Worm (Caenorhabditis elegans) whole organism, early embryonic: ENCODE results near the gene T25B6.3.

ENCODE experiments used
- B0310.2 ChIP-seq: sonication (generic microtip); optimal IDR thresholded peaks from 2 replicates; lab custom pipeline; 2016; ENCODE audit warnings: mild to moderate bottlenecking, missing genetic modification characterization, missing compliant biosample characterization
- F13C5.2 ChIP-seq: sonication (generic microtip); optimal IDR thresholded peaks from 2 replicates; lab custom pipeline; 2017; ENCODE audit warnings: mild to moderate bottlenecking, missing genetic modification characterization, inconsistent platforms, missing compliant biosample characterization
- aly-1 ChIP-seq: sonication (generic microtip); optimal IDR thresholded peaks from 2 replicates; lab custom pipeline; 2016; ENCODE audit warnings: missing genetic modification characterization, missing compliant biosample characterization
- ama-1 ChIP-seq: fragments of 150-350 bp; optimal IDR thresholded peaks from 2 replicates; lab custom pipeline; 2014
- ceh-13 ChIP-seq: fragments of 200-800 bp; sonication (Bioruptor generic); optimal IDR thresholded peaks from 2 replicates; lab custom pipeline; 2018; ENCODE audit warnings: mild to moderate bottlenecking, missing genetic modification characterization, missing compliant biosample characterization
- ceh-36 ChIP-seq: sonication (generic microtip); optimal IDR thresholded peaks from 2 replicates; lab custom pipeline; 2016; ENCODE audit warnings: missing genetic modification characterization, inconsistent platforms, missing compliant biosample characterization
- ets-7 ChIP-seq: sonication (generic microtip); optimal IDR thresholded peaks from 2 replicates; lab custom pipeline; 2016; ENCODE audit warnings: missing genotype, missing genetic modification characterization, missing compliant biosample characterization
- flt-1 ChIP-seq: fragments of 200-800 bp; sonication (Bioruptor generic); IDR thresholded peaks from 2 replicates; pipeline ENCODE4 v1.3.6; 2022; ENCODE audit warnings: missing genetic modification characterization, missing compliant biosample characterization
- hmbx-1 ChIP-seq: sonication (generic microtip); optimal IDR thresholded peaks from 2 replicates; lab custom pipeline; 2016; ENCODE audit warnings: mild to moderate bottlenecking, missing genetic modification characterization, missing compliant biosample characterization
- hmg-4 ChIP-seq: fragments of 200-800 bp; sonication (Bioruptor generic); optimal IDR thresholded peaks from 2 replicates; lab custom pipeline; 2018; ENCODE audit warnings: mild to moderate bottlenecking, missing genetic modification characterization, missing compliant biosample characterization
- hnd-1 ChIP-seq: sonication (generic microtip); optimal IDR thresholded peaks from 2 replicates; lab custom pipeline; 2016; ENCODE audit warnings: missing genetic modification characterization, missing compliant biosample characterization
- pes-1 ChIP-seq: fragments of 200-800 bp; sonication (Bioruptor generic); IDR thresholded peaks from 2 replicates; pipeline ENCODE4 v1.3.6; 2022; ENCODE audit warnings: missing genetic modification reagents, missing genetic modification characterization, missing compliant biosample characterization
- scrt-1 ChIP-seq: fragments of 200-800 bp; sonication (Bioruptor generic); IDR thresholded peaks from 2 replicates; pipeline ENCODE4 v1.3.6; 2022; ENCODE audit warnings: missing genetic modification characterization, missing compliant biosample characterization
- sea-1 ChIP-seq: fragments of 200-800 bp; sonication (Bioruptor generic); conservative IDR thresholded peaks from 2 replicates; pipeline ENCODE4 v1.3.6; 2022; ENCODE audit warnings: missing genetic modification characterization, missing compliant biosample characterization
- tbx-11 ChIP-seq: fragments of 200-800 bp; sonication (Bioruptor generic); IDR thresholded peaks from 2 replicates; pipeline ENCODE4 v1.3.6; 2022; ENCODE audit warnings: missing genetic modification characterization, missing compliant biosample characterization
- tbx-37 ChIP-seq: fragments of 200-800 bp; sonication (Bioruptor generic); conservative IDR thresholded peaks from 2 replicates; pipeline ENCODE4 v1.3.6; 2022; ENCODE audit warnings: missing genetic modification reagents, missing genetic modification characterization, missing compliant biosample characterization
- tra-4 ChIP-seq: sonication (generic microtip); optimal IDR thresholded peaks from 2 replicates; lab custom pipeline; 2017; ENCODE audit warnings: missing genetic modification characterization, missing compliant biosample characterization

Gene T25B6.3

DNA sequence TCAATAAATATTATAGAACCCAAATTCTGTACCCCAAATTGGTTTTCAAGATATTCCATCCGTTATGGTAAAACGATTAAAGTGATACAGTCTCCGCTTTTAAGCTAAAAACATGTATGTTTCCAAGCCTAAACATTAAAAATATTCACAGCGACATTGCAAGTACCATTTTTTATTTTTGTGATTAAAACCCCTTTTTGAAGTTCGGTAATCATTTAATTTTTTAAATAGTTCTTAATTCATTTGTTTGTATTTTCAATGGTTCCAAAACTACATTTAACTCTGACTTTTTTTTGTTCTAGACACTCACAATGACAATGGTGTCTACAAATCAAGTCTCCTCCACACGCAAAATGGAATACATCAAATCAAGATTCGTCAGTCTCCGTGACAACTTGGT lies 12.0 kb upstream of the T25B6.3 start, which contains the start of gene T25B6.4:
TSS of gene T25B6.4 (plus strand) at position 301 of the 400 bp plus-strand sequence.
- no peak for TF ChIP-seq pes-1 (GFP tag; lab: Robert Waterston, UW)
- TF ChIP-seq tbx-37 (GFP tag; lab: Robert Waterston, UW), result no peak
- no peak for TF ChIP-seq aly-1 (tag; lab: Kevin White, UChicago)
- TF ChIP-seq sea-1, result no peak
- TF ChIP-seq scrt-1 (GFP tag; lab: Robert Waterston, UW), result no peak
- no peak for TF ChIP-seq hmbx-1 (tag; lab: Kevin White, UChicago)
- TF ChIP-seq hmg-4 (GFP tag; lab: Kevin White, UChicago), result no peak
- no peak for TF ChIP-seq ceh-13 (GFP tag; lab: Kevin White, UChicago)
- TF ChIP-seq ceh-36 (tag; lab: Kevin White, UChicago), result no peak
- no peak for TF ChIP-seq tbx-11 (GFP tag; lab: Robert Waterston, UW)
- TF ChIP-seq ama-1 (lab: Kevin White, UChicago), result no peak

DNA sequence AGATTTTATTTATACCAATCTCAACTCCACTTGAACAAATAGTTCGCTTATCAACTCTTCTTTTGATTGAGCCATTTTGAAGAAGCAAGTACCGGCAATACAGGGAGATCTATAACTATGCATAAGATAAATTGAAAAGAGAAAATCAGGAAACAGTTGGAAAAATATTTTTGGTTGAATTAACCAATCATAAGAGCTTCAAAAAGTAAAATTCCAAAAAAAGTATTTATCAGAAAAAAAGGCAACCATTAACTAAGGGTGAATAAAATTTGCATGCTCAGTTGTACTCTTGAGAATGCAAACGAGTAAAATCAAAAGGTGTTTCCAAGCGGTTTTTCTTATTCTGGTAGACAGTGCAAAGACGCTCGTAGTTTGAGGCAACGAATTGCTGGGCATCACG lies 5.8 kb upstream of the T25B6.3 start, which contains the start of gene T25B6.5:
TSS of gene T25B6.5 (minus strand) at position 101 of the 400 bp plus-strand sequence.
- no peak for TF ChIP-seq ama-1 (lab: Kevin White, UChicago)
- TF ChIP-seq ets-7, result no peak
- no peak for TF ChIP-seq tra-4 (tag; lab: Kevin White, UChicago)
- no peak for TF ChIP-seq hmg-4 (GFP tag; lab: Kevin White, UChicago)

DNA sequence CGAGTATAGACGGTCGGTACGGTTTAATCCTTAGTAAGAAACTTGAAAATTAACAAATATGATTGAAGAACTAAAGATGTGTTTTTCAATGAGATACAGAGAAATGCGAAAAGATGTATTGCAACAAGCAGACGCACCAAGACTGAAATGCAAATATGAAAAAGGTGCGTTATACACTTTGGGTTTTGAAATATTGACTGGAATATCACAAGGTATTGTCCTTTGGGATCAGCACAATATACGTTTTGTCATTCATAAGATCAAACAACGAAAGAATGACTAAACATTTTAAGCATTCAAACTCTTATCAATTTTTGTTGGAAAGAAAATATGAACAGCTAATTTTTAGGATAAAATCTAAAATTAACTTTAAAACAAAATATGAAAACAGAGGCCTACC lies 4.6 kb upstream of the T25B6.3 start, which contains the start of gene T25B6.6:
TSS of gene T25B6.6 (minus strand) at position 101 of the 400 bp plus-strand sequence.
- TF ChIP-seq sea-1 (no peak), tbx-37 (GFP tag; lab: Robert Waterston, UW) (no peak), ama-1 (lab: Kevin White, UChicago) (no peak), hnd-1 (tag; lab: Kevin White, UChicago) (no peak), tra-4 (tag; lab: Kevin White, UChicago) (no peak), ceh-36 (tag; lab: Kevin White, UChicago) (no peak), ceh-13 (GFP tag; lab: Kevin White, UChicago) (no peak), pes-1 (GFP tag; lab: Robert Waterston, UW) (no peak), scrt-1 (GFP tag; lab: Robert Waterston, UW) (no peak), flt-1 (no peak), hmbx-1 (tag; lab: Kevin White, UChicago) (no peak), ets-7 (no peak)

DNA sequence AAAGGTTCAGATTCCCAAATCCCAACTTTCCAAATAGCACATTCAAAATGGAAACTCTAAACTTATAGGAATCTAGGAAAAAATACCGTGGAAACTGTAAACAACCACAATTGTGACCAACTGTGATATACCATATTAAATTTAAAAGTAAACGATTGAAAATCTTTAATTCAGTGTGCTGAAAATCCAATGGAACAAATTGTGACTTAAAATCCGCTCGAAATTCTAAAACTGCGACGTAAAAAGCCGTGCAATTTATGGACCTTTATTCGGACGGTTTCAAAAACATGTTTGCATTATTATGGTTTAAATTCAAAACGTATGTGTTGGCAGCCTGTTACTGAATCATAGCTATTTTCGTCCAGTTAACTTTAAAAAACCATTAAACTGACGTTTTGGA lies 3.6 kb upstream of the T25B6.3 start:
- TF ChIP-seq pes-1 (GFP tag; lab: Robert Waterston, UW) (no peak), hmg-4 (GFP tag; lab: Kevin White, UChicago) (no peak), ets-7 (no peak), tbx-37 (GFP tag; lab: Robert Waterston, UW) (no peak), ama-1 (lab: Kevin White, UChicago) (no peak), tbx-11 (GFP tag; lab: Robert Waterston, UW) (no peak), ceh-13 (GFP tag; lab: Kevin White, UChicago) (no peak), B0310.2 (tag; lab: Kevin White, UChicago) (no peak), flt-1 (no peak), sea-1 (no peak), F13C5.2 (tag; lab: Kevin White, UChicago) (no peak), hmbx-1 (tag; lab: Kevin White, UChicago) (no peak), ceh-36 (tag; lab: Kevin White, UChicago) (no peak), hnd-1 (tag; lab: Kevin White, UChicago) (no peak), scrt-1 (GFP tag; lab: Robert Waterston, UW) (no peak), tra-4 (tag; lab: Kevin White, UChicago) (no peak), aly-1 (tag; lab: Kevin White, UChicago) (no peak)

DNA sequence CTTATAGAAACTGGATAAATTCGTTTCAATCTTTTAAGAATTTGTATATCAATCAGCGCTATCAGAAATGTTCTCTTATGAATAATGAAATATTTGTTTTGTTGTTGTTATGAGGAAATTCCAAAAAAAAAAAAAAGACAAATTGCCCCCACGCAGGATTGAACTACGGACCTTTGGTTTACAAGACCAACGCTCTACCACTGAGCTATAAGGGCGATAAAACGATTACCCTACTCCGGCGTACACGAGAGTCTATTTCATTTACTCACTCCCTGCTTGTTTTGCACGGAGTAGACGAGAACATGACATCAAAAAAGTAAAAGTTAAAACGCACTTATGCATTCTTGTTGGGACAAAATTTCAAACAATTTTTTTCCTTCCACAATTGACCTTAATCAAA lies 3.1 kb upstream of the T25B6.3 start:
- peak; percentile 51; the same call in 1 of the 2 replicates for TF ChIP-seq tbx-37 (GFP tag; lab: Robert Waterston, UW)
- peak; percentile 41 for TF ChIP-seq hnd-1 (tag; lab: Kevin White, UChicago)
- 0 out of 2 replicates have a peak, but pooled peaks have one; percentile 49 for TF ChIP-seq tbx-11 (GFP tag; lab: Robert Waterston, UW)
- no peak for TF ChIP-seq ama-1 (lab: Kevin White, UChicago)
- peak; percentile 18 for TF ChIP-seq tra-4 (tag; lab: Kevin White, UChicago)

DNA sequence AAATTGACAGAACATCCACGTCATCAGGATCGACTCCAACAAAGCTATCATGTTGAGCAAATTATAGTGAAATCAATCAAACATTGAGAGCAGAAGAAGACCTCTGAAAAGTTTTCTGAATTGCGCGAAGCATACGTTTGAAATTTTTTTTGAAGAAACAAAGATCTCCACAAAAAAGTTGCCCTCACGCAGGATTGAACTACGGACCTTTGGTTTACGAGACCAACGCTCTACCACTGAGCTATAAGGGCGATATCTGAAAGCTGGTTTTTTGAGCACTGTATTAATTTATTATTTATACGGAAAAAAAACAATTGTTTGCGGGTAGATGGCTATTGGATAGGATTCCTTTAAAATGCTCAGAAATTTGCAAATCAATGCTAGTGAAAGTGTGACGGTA lies 1.9 kb upstream of the T25B6.3 start:
- TF ChIP-seq flt-1 (no peak), scrt-1 (GFP tag; lab: Robert Waterston, UW) (no peak), B0310.2 (tag; lab: Kevin White, UChicago) (no peak), ceh-36 (tag; lab: Kevin White, UChicago) (no peak), tbx-37 (GFP tag; lab: Robert Waterston, UW) (no peak), sea-1 (no peak), F13C5.2 (tag; lab: Kevin White, UChicago) (no peak), ceh-13 (GFP tag; lab: Kevin White, UChicago) (no peak), hnd-1 (tag; lab: Kevin White, UChicago) (no peak), aly-1 (tag; lab: Kevin White, UChicago) (no peak), tbx-11 (GFP tag; lab: Robert Waterston, UW) (no peak), tra-4 (tag; lab: Kevin White, UChicago) (no peak), ama-1 (lab: Kevin White, UChicago) (no peak)

DNA sequence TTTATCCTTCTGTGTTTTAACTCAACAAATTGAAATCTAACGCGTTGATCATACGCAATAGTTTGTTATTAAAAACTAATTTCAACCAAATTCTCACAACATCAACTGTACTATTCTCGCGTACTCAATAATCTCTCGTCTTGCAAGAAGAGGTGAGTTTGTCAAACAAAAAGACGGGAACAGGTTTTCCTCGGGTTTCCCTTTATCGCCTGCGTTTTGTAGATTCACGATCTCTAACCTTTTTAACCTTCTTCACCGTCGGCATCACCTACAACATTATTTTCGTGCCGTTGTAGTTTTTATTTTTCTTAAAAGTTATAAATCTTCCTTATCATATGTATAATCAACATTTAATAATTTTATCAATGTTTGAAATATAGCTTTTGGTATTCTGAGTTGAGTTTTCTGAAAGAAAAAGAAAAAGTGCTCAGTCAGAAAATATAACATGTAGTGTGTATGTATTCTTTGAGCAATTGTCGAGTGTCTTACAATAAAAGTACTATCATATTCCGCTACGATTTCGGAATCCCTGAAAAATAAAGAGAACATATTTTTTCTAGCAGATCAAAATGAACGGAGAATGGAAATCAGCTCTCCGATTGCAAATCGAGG lies 1.6 kb downstream of the T25B6.3 start, which contains the start of gene snf-12:
TSS of gene snf-12 (plus strand) at position 562 of the 612 bp plus-strand sequence.
- TF ChIP-seq ceh-36 (tag; lab: Kevin White, UChicago) (no peak), scrt-1 (GFP tag; lab: Robert Waterston, UW) (no peak), ama-1 (lab: Kevin White, UChicago) (no peak), tbx-37 (GFP tag; lab: Robert Waterston, UW) (no peak), ets-7 (no peak), ceh-13 (GFP tag; lab: Kevin White, UChicago) (no peak), tbx-11 (GFP tag; lab: Robert Waterston, UW) (no peak)
